Worm (Caenorhabditis elegans) whole organism, early embryonic: ENCODE measurements around the gene bcl-7.

Source experiments
- B0310.2 ChIP-seq: sonication (generic microtip); optimal IDR thresholded peaks from 2 replicates; lab custom pipeline; 2016; ENCODE audit warnings: mild to moderate bottlenecking, missing genetic modification characterization, missing compliant biosample characterization
- F13C5.2 ChIP-seq: sonication (generic microtip); optimal IDR thresholded peaks from 2 replicates; lab custom pipeline; 2017; ENCODE audit warnings: mild to moderate bottlenecking, missing genetic modification characterization, inconsistent platforms, missing compliant biosample characterization
- aly-1 ChIP-seq: sonication (generic microtip); optimal IDR thresholded peaks from 2 replicates; lab custom pipeline; 2016; ENCODE audit warnings: missing genetic modification characterization, missing compliant biosample characterization
- ama-1 ChIP-seq: fragments of 150-350 bp; optimal IDR thresholded peaks from 2 replicates; lab custom pipeline; 2014
- ceh-13 ChIP-seq: fragments of 200-800 bp; sonication (Bioruptor generic); optimal IDR thresholded peaks from 2 replicates; lab custom pipeline; 2018; ENCODE audit warnings: mild to moderate bottlenecking, missing genetic modification characterization, missing compliant biosample characterization
- ceh-36 ChIP-seq: sonication (generic microtip); optimal IDR thresholded peaks from 2 replicates; lab custom pipeline; 2016; ENCODE audit warnings: missing genetic modification characterization, inconsistent platforms, missing compliant biosample characterization
- ets-7 ChIP-seq: sonication (generic microtip); optimal IDR thresholded peaks from 2 replicates; lab custom pipeline; 2016; ENCODE audit warnings: missing genotype, missing genetic modification characterization, missing compliant biosample characterization
- flt-1 ChIP-seq: fragments of 200-800 bp; sonication (Bioruptor generic); IDR thresholded peaks from 2 replicates; pipeline ENCODE4 v1.3.6; 2022; ENCODE audit warnings: missing genetic modification characterization, missing compliant biosample characterization
- hmbx-1 ChIP-seq: sonication (generic microtip); optimal IDR thresholded peaks from 2 replicates; lab custom pipeline; 2016; ENCODE audit warnings: mild to moderate bottlenecking, missing genetic modification characterization, missing compliant biosample characterization
- hmg-4 ChIP-seq: fragments of 200-800 bp; sonication (Bioruptor generic); optimal IDR thresholded peaks from 2 replicates; lab custom pipeline; 2018; ENCODE audit warnings: mild to moderate bottlenecking, missing genetic modification characterization, missing compliant biosample characterization
- hnd-1 ChIP-seq: sonication (generic microtip); optimal IDR thresholded peaks from 2 replicates; lab custom pipeline; 2016; ENCODE audit warnings: missing genetic modification characterization, missing compliant biosample characterization
- pes-1 ChIP-seq: fragments of 200-800 bp; sonication (Bioruptor generic); IDR thresholded peaks from 2 replicates; pipeline ENCODE4 v1.3.6; 2022; ENCODE audit warnings: missing genetic modification reagents, missing genetic modification characterization, missing compliant biosample characterization
- scrt-1 ChIP-seq: fragments of 200-800 bp; sonication (Bioruptor generic); IDR thresholded peaks from 2 replicates; pipeline ENCODE4 v1.3.6; 2022; ENCODE audit warnings: missing genetic modification characterization, missing compliant biosample characterization
- sea-1 ChIP-seq: fragments of 200-800 bp; sonication (Bioruptor generic); conservative IDR thresholded peaks from 2 replicates; pipeline ENCODE4 v1.3.6; 2022; ENCODE audit warnings: missing genetic modification characterization, missing compliant biosample characterization
- tbx-11 ChIP-seq: fragments of 200-800 bp; sonication (Bioruptor generic); IDR thresholded peaks from 2 replicates; pipeline ENCODE4 v1.3.6; 2022; ENCODE audit warnings: missing genetic modification characterization, missing compliant biosample characterization
- tbx-37 ChIP-seq: fragments of 200-800 bp; sonication (Bioruptor generic); conservative IDR thresholded peaks from 2 replicates; pipeline ENCODE4 v1.3.6; 2022; ENCODE audit warnings: missing genetic modification reagents, missing genetic modification characterization, missing compliant biosample characterization
- tra-4 ChIP-seq: sonication (generic microtip); optimal IDR thresholded peaks from 2 replicates; lab custom pipeline; 2017; ENCODE audit warnings: missing genetic modification characterization, missing compliant biosample characterization

The bcl-7 gene

ce11 chrIII:5945865-5946264 is 20.0 kb downstream of the bcl-7 start, which contains the start of gene F25B5.5:
TSS of gene F25B5.5 (minus strand) at chrIII:5946124.
- TF ChIP-seq tbx-11 (GFP tag; lab: Robert Waterston, UW) (no peak), scrt-1 (GFP tag; lab: Robert Waterston, UW) (no peak), ama-1 (lab: Kevin White, UChicago) (no peak), tbx-37 (GFP tag; lab: Robert Waterston, UW) (no peak), F13C5.2 (no peak), hmg-4 (GFP tag; lab: Kevin White, UChicago) (no peak), flt-1 (GFP tag; lab: Robert Waterston, UW) (no peak), ceh-36 (tag; lab: Kevin White, UChicago) (no peak), pes-1 (GFP tag; lab: Robert Waterston, UW) (no peak), ceh-13 (GFP tag; lab: Kevin White, UChicago) (no peak)

- TF ChIP-seq flt-1 (GFP tag; lab: Robert Waterston, UW), result no peak
- TF ChIP-seq hnd-1 (tag; lab: Kevin White, UChicago), result no peak
- TF ChIP-seq hmg-4 (GFP tag; lab: Kevin White, UChicago), result no peak
- TF ChIP-seq ceh-13 (GFP tag; lab: Kevin White, UChicago), result no peak
- no peak for TF ChIP-seq scrt-1 (GFP tag; lab: Robert Waterston, UW)
- TF ChIP-seq tra-4 (tag; lab: Kevin White, UChicago), result no peak
- no peak for TF ChIP-seq sea-1 (GFP tag; lab: Robert Waterston, UW)
- TF ChIP-seq ama-1 (lab: Kevin White, UChicago), result no peak
- TF ChIP-seq aly-1 (tag; lab: Kevin White, UChicago), result no peak
Measured at ce11 chrIII:5948162-5948933, 22.5 kb downstream of the bcl-7 start, which contains the start of the genes F25B5.6 and F25B5.3. TSS of gene F25B5.6 (minus strand) at chrIII:5948733. TSS of gene F25B5.3 (plus strand) at chrIII:5948883.

- no peak for TF ChIP-seq hmbx-1
- no peak for TF ChIP-seq hmg-4 (GFP tag; lab: Kevin White, UChicago)
- TF ChIP-seq tra-4 (tag; lab: Kevin White, UChicago), result no peak
- TF ChIP-seq ceh-13 (GFP tag; lab: Kevin White, UChicago), result no peak
- no peak for TF ChIP-seq pes-1 (GFP tag; lab: Robert Waterston, UW)
- TF ChIP-seq ama-1 (lab: Kevin White, UChicago), result no peak
- TF ChIP-seq tbx-11 (GFP tag; lab: Robert Waterston, UW), result no peak
- no peak for TF ChIP-seq hnd-1 (tag; lab: Kevin White, UChicago)
- no peak for TF ChIP-seq ceh-36 (tag; lab: Kevin White, UChicago)
- no peak for TF ChIP-seq sea-1 (GFP tag; lab: Robert Waterston, UW)
- no peak for TF ChIP-seq tbx-37 (GFP tag; lab: Robert Waterston, UW)
- no peak for TF ChIP-seq ets-7 (tag; lab: Kevin White, UChicago)
- TF ChIP-seq aly-1 (tag; lab: Kevin White, UChicago), result no peak
- TF ChIP-seq F13C5.2, result no peak
- no peak for TF ChIP-seq flt-1 (GFP tag; lab: Robert Waterston, UW)
- TF ChIP-seq B0310.2 (tag; lab: Kevin White, UChicago), result no peak
- no peak for TF ChIP-seq scrt-1 (GFP tag; lab: Robert Waterston, UW)
Measured at ce11 chrIII:5948986-5949385, 23.1 kb downstream of the bcl-7 start.

- TF ChIP-seq B0310.2 (tag; lab: Kevin White, UChicago), result no peak
Measured at ce11 chrIII:5949817-5950216, 23.9 kb downstream of the bcl-7 start.

- TF ChIP-seq aly-1 (tag; lab: Kevin White, UChicago) (no peak), B0310.2 (tag; lab: Kevin White, UChicago) (no peak), scrt-1 (GFP tag; lab: Robert Waterston, UW) (no peak), F13C5.2 (no peak), ceh-36 (tag; lab: Kevin White, UChicago) (no peak), pes-1 (GFP tag; lab: Robert Waterston, UW) (no peak), ceh-13 (GFP tag; lab: Kevin White, UChicago) (no peak)
Measured at ce11 chrIII:5950756-5951345, 25.0 kb downstream of the bcl-7 start.

ce11 chrIII:5951589-5952378 is 25.9 kb downstream of the bcl-7 start:
- TF ChIP-seq tra-4 (tag; lab: Kevin White, UChicago) (no peak), sea-1 (GFP tag; lab: Robert Waterston, UW) (no peak), tbx-37 (GFP tag; lab: Robert Waterston, UW) (no peak), B0310.2 (tag; lab: Kevin White, UChicago) (no peak), flt-1 (GFP tag; lab: Robert Waterston, UW) (no peak), tbx-11 (GFP tag; lab: Robert Waterston, UW) (no peak), scrt-1 (GFP tag; lab: Robert Waterston, UW) (no peak), pes-1 (GFP tag; lab: Robert Waterston, UW) (no peak), ceh-13 (GFP tag; lab: Kevin White, UChicago) (no peak), hnd-1 (tag; lab: Kevin White, UChicago) (no peak), ama-1 (lab: Kevin White, UChicago) (no peak), hmg-4 (GFP tag; lab: Kevin White, UChicago) (no peak), aly-1 (tag; lab: Kevin White, UChicago) (no peak), ceh-36 (tag; lab: Kevin White, UChicago) (no peak), hmbx-1 (no peak), ets-7 (tag; lab: Kevin White, UChicago) (no peak), F13C5.2 (no peak)
